Fruit fly (Drosophila melanogaster): ENCODE measurements around the gene dnk.

The dnk gene

DNA sequence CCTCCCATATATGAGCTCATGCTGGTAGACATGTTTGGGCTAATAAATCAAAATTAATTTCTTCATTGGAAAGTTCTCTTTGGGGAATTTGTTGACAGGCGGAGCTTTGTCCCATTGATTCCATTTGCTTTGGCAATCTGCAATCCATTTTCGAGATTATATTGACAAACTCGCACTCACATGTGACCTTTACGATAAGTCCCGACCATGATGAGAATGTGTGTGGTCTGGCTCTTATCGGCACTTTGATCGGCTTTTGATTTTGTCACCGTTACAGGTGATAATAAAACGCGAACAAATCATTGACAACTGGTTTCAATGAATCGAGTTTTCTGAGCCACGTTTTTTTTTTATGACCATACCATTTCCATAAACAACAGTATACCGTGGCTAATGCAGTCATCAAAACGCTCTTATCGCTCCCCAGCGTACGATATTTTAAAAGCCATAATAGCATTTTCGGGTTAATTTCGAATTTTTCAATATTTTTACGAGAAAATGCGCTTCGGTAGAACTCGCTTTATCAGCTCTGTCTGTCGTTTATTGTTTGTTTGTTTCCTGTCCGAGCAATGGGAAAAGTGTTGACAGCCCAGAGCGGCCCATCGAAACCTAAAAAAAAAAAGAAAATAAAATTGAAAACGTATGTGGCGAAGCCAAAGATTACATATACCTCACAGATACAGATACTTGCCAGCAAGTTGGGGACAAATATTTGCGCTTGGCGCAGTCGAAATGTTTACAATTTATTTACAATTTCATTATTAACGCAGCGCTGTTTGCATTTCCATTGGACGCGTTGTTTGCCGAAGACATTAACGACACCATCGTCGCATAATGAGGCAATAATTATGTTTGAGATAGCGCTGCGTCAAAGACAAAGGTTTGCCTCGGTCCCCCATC lies 16.8 kb downstream of the dnk start (continued):
- no peak for TF ChIP-seq mld (GFP tag; IDR thresholded peaks at IDR 0.05; ENCODE audit: partially characterized antibody)
- TF ChIP-seq Usf (GFP tag; optimal IDR thresholded peaks at IDR 0.05): peak; percentile 19
- TF ChIP-seq CG11093 (GFP tag; IDR thresholded peaks at IDR 0.05): peak; percentile 10; the same call in 1 of the 3 replicates
- no peak for TF ChIP-seq HLH54F (GFP tag; optimal IDR thresholded peaks at IDR 0.05)
- peak; percentile 6 for TF ChIP-seq Dek (tag; optimal IDR thresholded peaks at IDR 0.05)
- TF ChIP-seq CG31224 (GFP tag; IDR thresholded peaks at IDR 0.05): no peak
- no peak for TF ChIP-seq NFAT (GFP tag; IDR thresholded peaks at IDR 0.05)
- no peak for TF ChIP-seq nerfin-2 (GFP tag; IDR thresholded peaks at IDR 0.05; ENCODE audit: partially characterized antibody)
- no peak for TF ChIP-seq sima (GFP tag; optimal IDR thresholded peaks at IDR 0.05)
- TF ChIP-seq CG7928 (GFP tag; optimal IDR thresholded peaks at IDR 0.05): no peak
- peak; percentile 0 for TF ChIP-seq Deaf1 (tag; optimal IDR thresholded peaks at IDR 0.05)
- peak; percentile 95 for TF ChIP-seq odd (GFP tag; optimal IDR thresholded peaks at IDR 0.05)
- TF ChIP-seq Spps (tag; optimal IDR thresholded peaks at IDR 0.05): peak; percentile 57
- no peak for TF ChIP-seq Doc3 (GFP tag; IDR thresholded peaks at IDR 0.05; ENCODE audit: partially characterized antibody)
- peak; percentile 65 for TF ChIP-seq CG13775 (GFP tag; optimal IDR thresholded peaks at IDR 0.05)
- no peak for TF ChIP-seq gro (GFP tag; optimal IDR thresholded peaks at IDR 0.05)
- TF ChIP-seq zfh1 (GFP tag; IDR thresholded peaks at IDR 0.05): peak; percentile 64
- TF ChIP-seq eve (GFP tag; optimal IDR thresholded peaks at IDR 0.05): peak in 1 of 2 experiments; percentile 78
- peak; percentile 91 for TF ChIP-seq grn (GFP tag; optimal IDR thresholded peaks at IDR 0.05)
- peak; percentile 85 for TF ChIP-seq NC2α (GFP tag; optimal IDR thresholded peaks at IDR 0.05)
- no peak for TF ChIP-seq CG11695 (GFP tag; IDR thresholded peaks at IDR 0.05)
- 0 out of 2 replicates have a peak, but pooled peaks have one; percentile 12 for TF ChIP-seq CG14441 (GFP tag; IDR thresholded peaks at IDR 0.05)
- TF ChIP-seq CG12744 (GFP tag; optimal IDR thresholded peaks at IDR 0.05): peak; percentile 56
- TF ChIP-seq B-H1 (GFP tag; IDR thresholded peaks at IDR 0.05): no peak
- TF ChIP-seq E2f1 (GFP tag; IDR thresholded peaks at IDR 0.05): no peak; the same call in 1 of the 2 replicates
- peak; percentile 64 for TF ChIP-seq run (tag; optimal IDR thresholded peaks at IDR 0.05)
- TF ChIP-seq nerfin-1 (tag; optimal IDR thresholded peaks at IDR 0.05): peak; percentile 76
- no peak for TF ChIP-seq CG2120 (GFP tag; optimal IDR thresholded peaks at IDR 0.05)
- no peak for TF ChIP-seq vfl (GFP tag; optimal IDR thresholded peaks at IDR 0.05)
- no peak for TF ChIP-seq Rfx (GFP tag; IDR thresholded peaks at IDR 0.05)
- peak; percentile 25 for TF ChIP-seq cwo (GFP tag; optimal IDR thresholded peaks at IDR 0.05)
- TF ChIP-seq CG3726 (GFP tag; IDR thresholded peaks at IDR 0.05): no peak
- TF ChIP-seq CG16813 (GFP tag; IDR thresholded peaks at IDR 0.05; ENCODE audit: partially characterized antibody): no peak
- TF ChIP-seq CG31365 (tag; optimal IDR thresholded peaks at IDR 0.05): peak; percentile 58
- peak; percentile 56 for TF ChIP-seq CG17186 (GFP tag; optimal IDR thresholded peaks at IDR 0.05)
- TF ChIP-seq TFAM (GFP tag; optimal IDR thresholded peaks at IDR 0.05): no peak
- TF ChIP-seq Sox102F (GFP tag; optimal IDR thresholded peaks at IDR 0.05): peak; percentile 78
- peak; percentile 26 for TF ChIP-seq tap (tag; optimal IDR thresholded peaks at IDR 0.05)
- no peak for TF ChIP-seq CG4424 (GFP tag; optimal IDR thresholded peaks at IDR 0.05)
- TF ChIP-seq CG12155 (GFP tag; optimal IDR thresholded peaks at IDR 0.05): no peak
- no peak for TF ChIP-seq CG4820 (GFP tag; optimal IDR thresholded peaks at IDR 0.05)
- TF ChIP-seq CHES-1-like (GFP tag; optimal IDR thresholded peaks at IDR 0.05): peak; percentile 72
- TF ChIP-seq dmrt11E (tag; optimal IDR thresholded peaks at IDR 0.05): peak; percentile 90
- peak; percentile 48 for TF ChIP-seq BtbVII (GFP tag; optimal IDR thresholded peaks at IDR 0.05)
- no peak for TF ChIP-seq dan (GFP tag; IDR thresholded peaks at IDR 0.05)
- TF ChIP-seq usp (GFP tag; optimal IDR thresholded peaks at IDR 0.05): no peak
- no peak for TF ChIP-seq Sin3A (optimal IDR thresholded peaks at IDR 0.05)
- TF ChIP-seq CG10431 (GFP tag; optimal IDR thresholded peaks at IDR 0.05): peak; percentile 93
- no peak for TF ChIP-seq pzg (GFP tag; optimal IDR thresholded peaks at IDR 0.05)
- TF ChIP-seq sr (GFP tag; IDR thresholded peaks at IDR 0.05): peak; percentile 37; the same call in 1 of the 3 replicates

Data from whole organism, embryonic.